Fruit fly (Drosophila melanogaster) whole organism, embryonic: Measurements from ENCODE around the gene CG10211.

Experiments used
- corto ChIP-seq: fragments of 200-800 bp; sonication (Bioruptor generic); optimal IDR thresholded peaks from 2 replicates; lab custom pipeline; 2016; ENCODE audit warnings: missing biosample characterization, mild to moderate bottlenecking, missing genetic modification characterization, moderate library complexity
- crol ChIP-seq: fragments of 200-800 bp; sonication (Bioruptor generic); IDR thresholded peaks from 2 replicates; pipeline ENCODE4 v1.3.6; 2022; ENCODE audit warnings: missing biosample characterization, missing genetic modification characterization
- fu2 ChIP-seq: fragments of 200-800 bp; sonication (Bioruptor generic); optimal IDR thresholded peaks from 2 replicates; lab custom pipeline; 2016; ENCODE audit warnings: missing biosample characterization, missing genetic modification characterization

DNA sequence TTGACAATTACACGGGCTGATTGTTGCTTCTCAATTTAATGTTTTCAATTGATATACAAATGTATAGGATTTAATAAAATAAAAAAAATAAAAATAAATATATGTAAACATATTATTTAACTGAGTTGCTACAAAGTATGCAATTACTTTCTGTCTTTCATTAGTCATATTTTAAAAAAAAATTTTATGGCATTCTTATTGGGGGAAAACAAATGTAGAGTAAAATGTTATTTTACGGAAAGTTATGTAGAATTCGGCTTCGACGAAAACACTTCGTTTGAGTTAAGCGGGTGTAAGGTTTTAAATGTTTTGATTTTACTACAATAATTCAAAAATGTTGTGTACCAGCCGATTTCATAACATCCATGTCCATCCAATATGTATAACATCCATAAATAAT is 3.9 kb upstream of the CG10211 start:
- TF ChIP-seq corto: no peak
- no peak for TF ChIP-seq fu2 (GFP tag; lab: Kevin White, UChicago)
- no peak for TF ChIP-seq crol (GFP tag; lab: Robert Waterston, UW)
